Worm (Caenorhabditis elegans) whole organism, midembryonic: Measurements from ENCODE around the gene unc-69.

ENCODE experiments used
- T22C8.4 ChIP-seq: fragments of 200-800 bp; sonication (Bioruptor generic); IDR thresholded peaks from 2 replicates; pipeline ENCODE4 v1.3.6; 2022; ENCODE audit warnings: missing genetic modification characterization, missing compliant biosample characterization
- cog-1 ChIP-seq: sonication (generic microtip); optimal IDR thresholded peaks from 2 replicates; lab custom pipeline; 2016; ENCODE audit warnings: missing genetic modification characterization, missing compliant biosample characterization
- flt-1 ChIP-seq: fragments of 200-800 bp; sonication (Bioruptor generic); IDR thresholded peaks from 2 replicates; pipeline ENCODE4 v1.3.6; 2022; ENCODE audit warnings: missing genetic modification characterization, missing compliant biosample characterization
- klf-2 ChIP-seq: fragments of 200-800 bp; sonication (Bioruptor generic); conservative IDR thresholded peaks from 2 replicates; pipeline ENCODE4 v1.3.6; 2022; ENCODE audit warnings: missing genetic modification reagents, missing genetic modification characterization, missing compliant biosample characterization
- med-1 ChIP-seq: sonication (generic microtip); optimal IDR thresholded peaks from 2 replicates; lab custom pipeline; 2017; ENCODE audit warnings: missing genetic modification characterization, mild to moderate bottlenecking, missing compliant biosample characterization, antibody characterized with exemption, missing genetic modification reagents; ENCODE audit not compliant: insufficient read depth
- ref-1 ChIP-seq: fragments of 200-800 bp; sonication (Bioruptor generic); conservative IDR thresholded peaks from 2 replicates; pipeline ENCODE4 v1.3.6; 2022; ENCODE audit warnings: missing genetic modification reagents, missing genetic modification characterization, missing compliant biosample characterization
- tab-1 ChIP-seq: fragments of 200-800 bp; sonication (Bioruptor generic); IDR thresholded peaks from 2 replicates; pipeline ENCODE4 v1.3.6; 2022; ENCODE audit warnings: missing genetic modification characterization, missing compliant biosample characterization
- ztf-23 ChIP-seq: fragments of 200-800 bp; sonication (Bioruptor generic); IDR thresholded peaks from 2 replicates; pipeline ENCODE4 v1.3.6; 2022; ENCODE audit warnings: missing genetic modification reagents, missing genetic modification characterization, missing compliant biosample characterization
- ztf-29 ChIP-seq: fragments of 200-800 bp; sonication (Bioruptor generic); IDR thresholded peaks from 2 replicates; pipeline ENCODE4 v1.3.6; 2022; ENCODE audit warnings: missing genetic modification reagents, missing genetic modification characterization, missing compliant biosample characterization

The unc-69 gene

ce11 chrIII:10353423-10353822 lies 34.7 kb downstream of the unc-69 start:
- no peak for TF ChIP-seq med-1 (GFP tag; lab: Kevin White, UChicago)
- no peak for TF ChIP-seq tab-1 (GFP tag; lab: Robert Waterston, UW)
- no peak for TF ChIP-seq ztf-29 (GFP tag; lab: Robert Waterston, UW)
- no peak for TF ChIP-seq ref-1 (GFP tag; lab: Robert Waterston, UW)
- TF ChIP-seq klf-2 (GFP tag; lab: Robert Waterston, UW): no peak
- no peak for TF ChIP-seq cog-1 (tag; lab: Kevin White, UChicago)
- TF ChIP-seq T22C8.4: no peak
- no peak for TF ChIP-seq ztf-23
- no peak for TF ChIP-seq flt-1

ce11 chrIII:10354591-10354990 lies 35.9 kb downstream of the unc-69 start:
- TF ChIP-seq cog-1 (tag; lab: Kevin White, UChicago): no peak
- no peak for TF ChIP-seq T22C8.4
- no peak for TF ChIP-seq flt-1
- no peak for TF ChIP-seq ztf-23
- TF ChIP-seq ref-1 (GFP tag; lab: Robert Waterston, UW): no peak
- TF ChIP-seq tab-1 (GFP tag; lab: Robert Waterston, UW): no peak
- no peak for TF ChIP-seq med-1 (GFP tag; lab: Kevin White, UChicago)
- no peak for TF ChIP-seq ztf-29 (GFP tag; lab: Robert Waterston, UW)
- TF ChIP-seq klf-2 (GFP tag; lab: Robert Waterston, UW): no peak

ce11 chrIII:10355382-10355781 lies 36.6 kb downstream of the unc-69 start, which contains the start of gene spp-1:
spp-1 (minus strand) TSS chrIII:10355668.
- no peak for TF ChIP-seq cog-1 (tag; lab: Kevin White, UChicago)
- no peak for TF ChIP-seq flt-1
- no peak for TF ChIP-seq ztf-23
- no peak for TF ChIP-seq ref-1 (GFP tag; lab: Robert Waterston, UW)
- no peak for TF ChIP-seq klf-2 (GFP tag; lab: Robert Waterston, UW)
- TF ChIP-seq med-1 (GFP tag; lab: Kevin White, UChicago): no peak
- no peak for TF ChIP-seq tab-1 (GFP tag; lab: Robert Waterston, UW)
- no peak for TF ChIP-seq ztf-29 (GFP tag; lab: Robert Waterston, UW)
- no peak for TF ChIP-seq T22C8.4

- TF ChIP-seq klf-2 (GFP tag; lab: Robert Waterston, UW) (no peak), ztf-23 (no peak), tab-1 (GFP tag; lab: Robert Waterston, UW) (no peak), med-1 (GFP tag; lab: Kevin White, UChicago) (no peak), T22C8.4 (no peak), flt-1 (no peak), ztf-29 (GFP tag; lab: Robert Waterston, UW) (no peak), ref-1 (GFP tag; lab: Robert Waterston, UW) (no peak), cog-1 (tag; lab: Kevin White, UChicago) (no peak)
These were observed 39.0 kb downstream of the unc-69 start, which contains the start of gene umps-1 for ce11 chrIII:10357598-10358186. umps-1 (minus strand) TSS chrIII:10357648.

ce11 chrIII:10358751-10359150 lies 40.0 kb downstream of the unc-69 start:
- TF ChIP-seq ztf-29 (GFP tag; lab: Robert Waterston, UW): no peak
- TF ChIP-seq T22C8.4: no peak
- no peak for TF ChIP-seq ref-1 (GFP tag; lab: Robert Waterston, UW)
- TF ChIP-seq cog-1 (tag; lab: Kevin White, UChicago): no peak
- TF ChIP-seq klf-2 (GFP tag; lab: Robert Waterston, UW): no peak
- no peak for TF ChIP-seq med-1 (GFP tag; lab: Kevin White, UChicago)
- TF ChIP-seq ztf-23: no peak

ce11 chrIII:10359916-10360315 lies 41.2 kb downstream of the unc-69 start:
- TF ChIP-seq tab-1 (GFP tag; lab: Robert Waterston, UW) (no peak), T22C8.4 (no peak), ztf-29 (GFP tag; lab: Robert Waterston, UW) (no peak), ref-1 (GFP tag; lab: Robert Waterston, UW) (no peak), flt-1 (no peak), cog-1 (tag; lab: Kevin White, UChicago) (no peak), klf-2 (GFP tag; lab: Robert Waterston, UW) (no peak), ztf-23 (no peak)

- no peak for TF ChIP-seq T22C8.4
These were observed 42.7 kb downstream of the unc-69 start for ce11 chrIII:10361456-10361855.

- TF ChIP-seq klf-2 (GFP tag; lab: Robert Waterston, UW): no peak
- TF ChIP-seq ztf-29 (GFP tag; lab: Robert Waterston, UW): no peak
- TF ChIP-seq flt-1: no peak
- no peak for TF ChIP-seq ztf-23
- TF ChIP-seq T22C8.4: no peak
- TF ChIP-seq ref-1 (GFP tag; lab: Robert Waterston, UW): no peak
- no peak for TF ChIP-seq tab-1 (GFP tag; lab: Robert Waterston, UW)
- TF ChIP-seq cog-1 (tag; lab: Kevin White, UChicago): no peak
- TF ChIP-seq med-1 (GFP tag; lab: Kevin White, UChicago): no peak
These were observed 44.2 kb downstream of the unc-69 start for ce11 chrIII:10362920-10363319.

- TF ChIP-seq tab-1 (GFP tag; lab: Robert Waterston, UW) (no peak), klf-2 (GFP tag; lab: Robert Waterston, UW) (no peak), ref-1 (GFP tag; lab: Robert Waterston, UW) (no peak), med-1 (GFP tag; lab: Kevin White, UChicago) (no peak), cog-1 (tag; lab: Kevin White, UChicago) (no peak), T22C8.4 (no peak), flt-1 (no peak), ztf-23 (no peak), ztf-29 (GFP tag; lab: Robert Waterston, UW) (no peak)
These were observed 45.9 kb downstream of the unc-69 start, which contains the start of gene tbc-8 for ce11 chrIII:10364656-10365055. tbc-8 (plus strand) TSS chrIII:10364956.
